Worm (Caenorhabditis elegans) whole organism, midembryonic: ENCODE measurements around the gene M04D8.4.

Experiments
- T22C8.4 ChIP-seq: fragments of 200-800 bp; sonication (Bioruptor generic); IDR thresholded peaks from 2 replicates; pipeline ENCODE4 v1.3.6; 2022; ENCODE audit warnings: missing genetic modification characterization, missing compliant biosample characterization
- cog-1 ChIP-seq: sonication (generic microtip); optimal IDR thresholded peaks from 2 replicates; lab custom pipeline; 2016; ENCODE audit warnings: missing genetic modification characterization, missing compliant biosample characterization
- flt-1 ChIP-seq: fragments of 200-800 bp; sonication (Bioruptor generic); IDR thresholded peaks from 2 replicates; pipeline ENCODE4 v1.3.6; 2022; ENCODE audit warnings: missing genetic modification characterization, missing compliant biosample characterization
- klf-2 ChIP-seq: fragments of 200-800 bp; sonication (Bioruptor generic); conservative IDR thresholded peaks from 2 replicates; pipeline ENCODE4 v1.3.6; 2022; ENCODE audit warnings: missing genetic modification reagents, missing genetic modification characterization, missing compliant biosample characterization
- med-1 ChIP-seq: sonication (generic microtip); optimal IDR thresholded peaks from 2 replicates; lab custom pipeline; 2017; ENCODE audit warnings: missing genetic modification characterization, mild to moderate bottlenecking, missing compliant biosample characterization, antibody characterized with exemption, missing genetic modification reagents; ENCODE audit not compliant: insufficient read depth
- ref-1 ChIP-seq: fragments of 200-800 bp; sonication (Bioruptor generic); conservative IDR thresholded peaks from 2 replicates; pipeline ENCODE4 v1.3.6; 2022; ENCODE audit warnings: missing genetic modification reagents, missing genetic modification characterization, missing compliant biosample characterization
- tab-1 ChIP-seq: fragments of 200-800 bp; sonication (Bioruptor generic); IDR thresholded peaks from 2 replicates; pipeline ENCODE4 v1.3.6; 2022; ENCODE audit warnings: missing genetic modification characterization, missing compliant biosample characterization
- ztf-23 ChIP-seq: fragments of 200-800 bp; sonication (Bioruptor generic); IDR thresholded peaks from 2 replicates; pipeline ENCODE4 v1.3.6; 2022; ENCODE audit warnings: missing genetic modification reagents, missing genetic modification characterization, missing compliant biosample characterization
- ztf-29 ChIP-seq: fragments of 200-800 bp; sonication (Bioruptor generic); IDR thresholded peaks from 2 replicates; pipeline ENCODE4 v1.3.6; 2022; ENCODE audit warnings: missing genetic modification reagents, missing genetic modification characterization, missing compliant biosample characterization

The M04D8.4 gene

DNA sequence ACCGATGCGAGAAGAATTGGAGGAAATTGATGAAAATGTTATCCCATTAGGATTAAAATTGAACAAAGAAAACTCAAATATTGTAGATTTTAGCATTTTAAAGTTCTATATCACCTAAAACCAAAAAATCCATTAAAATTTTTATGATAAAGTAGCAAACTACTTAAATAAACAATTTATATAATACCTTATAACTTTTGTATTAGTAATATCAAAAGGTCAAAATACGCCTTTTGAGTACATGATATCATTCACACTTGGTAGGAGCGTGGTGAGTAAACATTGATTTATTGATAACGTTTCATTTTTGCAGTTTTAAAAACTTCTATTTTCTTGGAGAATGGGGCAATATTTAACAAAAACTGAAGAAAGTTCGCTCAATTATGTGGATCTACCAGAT is 29.4 kb downstream of the M04D8.4 start, which contains the start of gene C05B5.5:
C05B5.5 (plus strand) TSS at position 301 of the 400 bp plus-strand sequence.
- TF ChIP-seq T22C8.4 (GFP tag; lab: Robert Waterston, UW) (no peak), tab-1 (GFP tag; lab: Robert Waterston, UW) (no peak), ztf-23 (GFP tag; lab: Robert Waterston, UW) (no peak), klf-2 (GFP tag; lab: Robert Waterston, UW) (no peak)

DNA sequence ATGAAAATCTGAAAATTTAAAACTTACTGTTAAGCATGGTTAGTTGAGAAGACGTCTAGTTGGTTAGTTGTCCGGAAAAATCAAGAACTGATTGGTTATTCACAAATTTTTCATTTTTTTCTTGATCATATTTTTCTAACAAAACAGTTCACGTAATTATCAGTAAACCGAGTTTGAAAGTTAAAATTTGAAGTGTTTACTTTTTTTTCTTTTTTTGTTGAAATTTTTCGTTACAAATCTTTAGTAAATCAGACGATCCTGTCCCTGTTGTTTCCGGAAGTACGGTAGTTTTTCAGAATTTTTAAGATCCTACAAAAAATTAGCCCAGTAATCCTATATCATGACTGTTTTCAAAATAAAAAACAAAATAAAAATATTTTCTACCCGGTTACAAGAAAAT is 30.0 kb downstream of the M04D8.4 start, which contains the start of gene C05B5.2:
C05B5.2 (minus strand) TSS at position 101 of the 400 bp plus-strand sequence.
- no peak for TF ChIP-seq T22C8.4 (GFP tag; lab: Robert Waterston, UW)
- TF ChIP-seq ztf-29 (GFP tag; lab: Robert Waterston, UW), result no peak

DNA sequence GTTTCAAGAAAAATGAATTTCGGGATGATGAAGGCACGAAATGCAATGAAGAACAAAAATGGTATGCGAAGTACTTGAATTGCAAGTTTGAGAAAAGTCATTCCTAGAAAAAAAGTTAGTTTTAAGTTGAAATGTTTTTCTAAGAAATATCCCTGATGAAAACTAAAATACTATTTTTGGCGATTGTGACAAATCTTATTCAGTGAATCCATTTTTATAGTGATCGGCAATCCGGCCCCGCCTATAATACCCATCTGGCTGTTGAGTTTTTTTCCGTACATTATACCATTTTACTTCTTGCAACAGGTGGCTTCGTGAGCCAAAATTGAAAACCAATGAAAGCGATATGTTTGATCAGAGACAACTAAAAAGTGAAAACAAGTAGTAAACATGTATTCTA is 31.2 kb downstream of the M04D8.4 start, which contains the start of gene C05B5.17:
C05B5.17 (minus strand) TSS at position 101 of the 400 bp plus-strand sequence.
- TF ChIP-seq ztf-23 (GFP tag; lab: Robert Waterston, UW), result no peak
- TF ChIP-seq tab-1 (GFP tag; lab: Robert Waterston, UW), result no peak
- TF ChIP-seq flt-1 (GFP tag; lab: Robert Waterston, UW), result no peak
- no peak for TF ChIP-seq klf-2 (GFP tag; lab: Robert Waterston, UW)
- no peak for TF ChIP-seq med-1 (GFP tag; lab: Kevin White, UChicago)
- no peak for TF ChIP-seq ztf-29 (GFP tag; lab: Robert Waterston, UW)
- no peak for TF ChIP-seq T22C8.4 (GFP tag; lab: Robert Waterston, UW)
- TF ChIP-seq cog-1, result no peak
- TF ChIP-seq ref-1 (GFP tag; lab: Robert Waterston, UW), result no peak

DNA sequence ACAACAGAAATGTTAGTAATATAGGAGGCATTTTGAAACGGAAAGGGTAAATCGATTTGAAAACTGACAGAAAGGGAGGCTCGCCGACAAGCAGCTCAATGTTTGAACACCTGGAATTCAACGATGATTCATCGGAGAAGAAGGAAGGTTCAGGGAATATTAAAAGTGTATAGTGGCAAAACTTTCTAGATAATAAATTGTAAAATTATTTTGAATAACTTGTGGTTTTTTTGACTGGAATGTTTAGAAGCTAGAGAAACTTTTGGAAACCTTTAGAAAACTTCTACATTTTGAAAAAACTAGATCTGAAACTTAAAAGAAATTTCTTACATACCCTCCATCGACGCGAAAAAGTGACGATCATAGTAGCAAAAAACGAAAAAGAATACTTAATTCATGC is 32.6 kb downstream of the M04D8.4 start, which contains the start of gene pqn-8:
pqn-8 (minus strand) TSS at position 101 of the 400 bp plus-strand sequence.
- TF ChIP-seq ref-1 (GFP tag; lab: Robert Waterston, UW) (no peak), med-1 (GFP tag; lab: Kevin White, UChicago) (no peak), T22C8.4 (GFP tag; lab: Robert Waterston, UW) (no peak), ztf-29 (GFP tag; lab: Robert Waterston, UW) (no peak), ztf-23 (GFP tag; lab: Robert Waterston, UW) (no peak)

DNA sequence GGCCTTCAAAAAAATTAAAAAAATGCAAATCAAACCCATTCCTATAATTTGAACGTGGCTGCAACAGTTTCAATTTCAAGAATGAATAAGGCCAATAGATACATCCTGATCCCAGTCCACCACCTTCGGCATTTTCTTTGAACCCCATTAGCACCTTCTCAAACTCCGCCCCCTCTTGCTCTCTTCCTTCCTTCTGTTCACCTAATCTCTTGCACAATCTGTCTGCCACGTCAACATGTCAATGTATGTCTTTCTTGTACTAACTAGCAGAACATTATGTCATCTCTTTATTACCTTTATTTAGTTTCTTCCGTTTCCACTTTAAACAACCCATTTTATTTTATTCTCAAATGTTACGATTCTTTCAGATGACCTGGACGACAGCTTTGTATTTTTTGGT is 36.9 kb downstream of the M04D8.4 start, which contains the start of gene C05B5.4:
C05B5.4 (plus strand) TSS at position 351 of the 400 bp plus-strand sequence.
- TF ChIP-seq ref-1 (GFP tag; lab: Robert Waterston, UW) (no peak), T22C8.4 (GFP tag; lab: Robert Waterston, UW) (no peak), klf-2 (GFP tag; lab: Robert Waterston, UW) (no peak), flt-1 (GFP tag; lab: Robert Waterston, UW) (no peak), ztf-29 (GFP tag; lab: Robert Waterston, UW) (no peak), tab-1 (GFP tag; lab: Robert Waterston, UW) (no peak), ztf-23 (GFP tag; lab: Robert Waterston, UW) (no peak), med-1 (GFP tag; lab: Kevin White, UChicago) (no peak), cog-1 (no peak)

DNA sequence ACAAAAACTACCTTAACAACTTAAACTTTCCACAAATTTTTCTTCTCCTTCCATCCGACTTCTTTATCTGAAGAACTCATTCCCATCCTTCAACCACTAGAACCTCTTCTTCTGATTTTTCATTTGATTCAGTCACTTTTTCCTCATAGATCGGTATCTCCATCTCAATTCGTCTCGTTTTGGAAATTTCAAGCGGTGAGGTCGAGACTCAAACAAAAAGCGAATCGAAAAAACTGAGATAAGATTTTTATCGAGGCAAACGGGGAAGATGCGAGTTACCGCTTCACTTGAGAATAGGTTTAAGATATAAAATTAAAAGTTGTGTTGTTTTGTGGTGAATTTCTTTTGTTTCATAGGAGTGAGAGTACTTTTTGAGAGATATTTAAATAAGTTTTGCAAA is 39.1 kb downstream of the M04D8.4 start:
- no peak for TF ChIP-seq ztf-29 (GFP tag; lab: Robert Waterston, UW)
- TF ChIP-seq cog-1, result no peak
- TF ChIP-seq ref-1 (GFP tag; lab: Robert Waterston, UW), result no peak
- no peak for TF ChIP-seq tab-1 (GFP tag; lab: Robert Waterston, UW)
- TF ChIP-seq T22C8.4 (GFP tag; lab: Robert Waterston, UW), result no peak
- no peak for TF ChIP-seq klf-2 (GFP tag; lab: Robert Waterston, UW)
- TF ChIP-seq med-1 (GFP tag; lab: Kevin White, UChicago), result no peak
- no peak for TF ChIP-seq ztf-23 (GFP tag; lab: Robert Waterston, UW)
- TF ChIP-seq flt-1 (GFP tag; lab: Robert Waterston, UW), result no peak

DNA sequence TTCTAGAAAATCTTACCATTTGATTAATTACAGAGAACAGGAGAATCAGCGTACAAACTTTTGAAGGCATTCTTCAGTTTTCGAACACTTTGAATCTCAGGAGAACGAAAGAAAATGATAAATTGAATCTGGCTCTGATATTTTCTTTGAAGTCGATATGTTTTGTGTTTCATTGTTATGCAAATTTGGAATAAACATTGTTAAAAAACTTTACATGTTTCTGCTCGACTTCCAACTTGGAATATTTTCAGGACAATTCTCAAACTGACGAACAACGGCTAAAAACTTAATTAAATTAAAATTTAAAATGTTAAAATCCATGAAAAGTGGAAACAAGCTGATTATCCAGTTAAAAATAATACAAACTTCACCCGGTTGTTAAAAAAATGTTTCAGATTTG is 42.1 kb downstream of the M04D8.4 start, which contains the start of gene C05B5.1:
C05B5.1 (minus strand) TSS at position 101 of the 400 bp plus-strand sequence.
- no peak for TF ChIP-seq ref-1 (GFP tag; lab: Robert Waterston, UW)
- TF ChIP-seq T22C8.4 (GFP tag; lab: Robert Waterston, UW), result no peak
- no peak for TF ChIP-seq ztf-23 (GFP tag; lab: Robert Waterston, UW)
- no peak for TF ChIP-seq flt-1 (GFP tag; lab: Robert Waterston, UW)
- no peak for TF ChIP-seq med-1 (GFP tag; lab: Kevin White, UChicago)
- TF ChIP-seq ztf-29 (GFP tag; lab: Robert Waterston, UW), result no peak

DNA sequence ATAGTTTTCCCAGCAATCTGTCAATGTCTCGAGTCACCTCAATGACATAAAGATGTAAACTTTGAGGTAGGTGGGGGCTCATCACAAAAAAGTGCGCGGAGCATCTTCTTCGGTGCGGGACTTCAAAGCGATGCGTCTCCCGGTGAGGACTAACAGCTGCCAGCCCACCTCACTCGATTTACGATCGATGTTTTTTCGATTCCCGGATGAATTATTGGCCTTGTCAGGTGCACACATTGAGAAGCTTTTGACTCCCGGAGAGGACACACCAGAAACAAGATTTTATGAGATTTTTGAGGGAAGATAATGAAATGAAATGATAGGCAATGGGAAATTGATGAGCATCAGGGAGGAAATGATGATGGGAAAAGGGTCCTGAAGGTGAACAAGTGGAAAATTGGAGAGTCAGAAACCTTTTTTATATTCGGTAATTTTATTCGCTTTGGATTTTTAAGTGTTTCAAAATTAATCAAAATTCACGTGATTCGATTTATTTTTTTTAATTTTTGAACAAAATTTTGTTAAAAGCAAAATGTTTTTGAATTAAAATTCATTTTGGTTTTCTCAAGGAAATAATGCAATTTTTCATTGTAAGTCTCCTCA is 43.5 kb downstream of the M04D8.4 start, which contains the start of gene C05B5.12:
C05B5.12 (plus strand) TSS at position 553 of the 603 bp plus-strand sequence.
- TF ChIP-seq tab-1 (GFP tag; lab: Robert Waterston, UW), result no peak
- TF ChIP-seq med-1 (GFP tag; lab: Kevin White, UChicago), result no peak

DNA sequence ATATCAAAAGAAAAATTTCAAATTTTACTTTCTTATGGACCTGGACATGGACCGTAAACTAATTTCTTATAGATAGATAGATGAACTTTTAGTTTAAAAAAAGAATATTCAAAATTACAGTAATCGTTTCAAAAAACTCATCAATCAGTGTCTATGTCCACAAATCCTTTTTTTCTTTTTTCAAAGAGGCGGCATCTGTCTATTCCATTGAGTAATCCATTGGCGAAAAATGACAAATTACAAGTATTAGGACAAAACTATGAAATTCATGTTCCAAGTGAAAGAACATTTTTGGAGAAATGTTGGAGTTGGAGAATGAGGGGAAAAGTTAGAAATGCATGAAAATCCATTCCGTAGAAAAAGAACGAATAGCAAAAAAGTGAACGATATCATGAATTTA is 44.9 kb downstream of the M04D8.4 start:
- TF ChIP-seq med-1 (GFP tag; lab: Kevin White, UChicago), result no peak
- no peak for TF ChIP-seq flt-1 (GFP tag; lab: Robert Waterston, UW)
- TF ChIP-seq cog-1, result no peak
- TF ChIP-seq ztf-23 (GFP tag; lab: Robert Waterston, UW), result no peak
- no peak for TF ChIP-seq ref-1 (GFP tag; lab: Robert Waterston, UW)
- TF ChIP-seq tab-1 (GFP tag; lab: Robert Waterston, UW), result no peak
- TF ChIP-seq T22C8.4 (GFP tag; lab: Robert Waterston, UW), result no peak

DNA sequence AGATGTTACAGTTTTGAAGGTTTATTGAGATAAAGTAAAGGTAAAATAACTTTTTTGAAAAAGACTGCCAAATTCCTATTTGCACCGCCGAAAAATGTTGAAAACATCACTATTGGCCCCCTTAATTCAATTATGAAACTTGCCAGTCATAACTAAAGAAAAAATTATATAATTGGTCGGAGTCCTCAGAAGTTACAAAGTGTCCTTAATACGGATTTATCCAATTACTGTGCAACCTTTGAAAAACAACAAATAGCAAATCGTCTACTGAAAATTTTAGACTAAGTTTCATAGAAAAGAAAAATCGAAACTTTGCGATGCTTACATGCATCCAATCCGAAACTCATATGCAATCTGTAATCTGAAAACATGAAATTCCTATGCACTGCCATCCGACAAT is 45.8 kb downstream of the M04D8.4 start:
- TF ChIP-seq ztf-29 (GFP tag; lab: Robert Waterston, UW) (no peak), cog-1 (no peak), klf-2 (GFP tag; lab: Robert Waterston, UW) (no peak), med-1 (GFP tag; lab: Kevin White, UChicago) (no peak), ref-1 (GFP tag; lab: Robert Waterston, UW) (no peak), flt-1 (GFP tag; lab: Robert Waterston, UW) (no peak), T22C8.4 (GFP tag; lab: Robert Waterston, UW) (no peak), ztf-23 (GFP tag; lab: Robert Waterston, UW) (no peak), tab-1 (GFP tag; lab: Robert Waterston, UW) (no peak)
